Worm (Caenorhabditis elegans) whole organism, L2 larva: ENCODE measurements around the gene clh-3.

Experiments
- C34F6.9 ChIP-seq: fragments of 150-350 bp; optimal IDR thresholded peaks from 2 replicates; lab custom pipeline; 2014; ENCODE audit warnings: missing biosample characterization, missing genetic modification characterization
- F13H6.1 ChIP-seq: sonication (generic microtip); optimal IDR thresholded peaks from 2 replicates; lab custom pipeline; 2016; ENCODE audit warnings: missing genetic modification characterization, missing compliant biosample characterization
- Y55F3AM.14 ChIP-seq: fragments of 200-800 bp; sonication (Bioruptor generic); optimal IDR thresholded peaks from 2 replicates; lab custom pipeline; 2018; ENCODE audit warnings: mild to moderate bottlenecking, missing genetic modification characterization, missing compliant biosample characterization
- alr-1 ChIP-seq: fragments of 150-350 bp; optimal IDR thresholded peaks from 2 replicates; lab custom pipeline; 2014; ENCODE audit warnings: missing biosample characterization, missing genetic modification characterization
- aly-2 ChIP-seq: fragments of 150-350 bp; optimal IDR thresholded peaks from 2 replicates; lab custom pipeline; 2014; ENCODE audit warnings: missing biosample characterization, missing genetic modification characterization
- ama-1 ChIP-seq: fragments of 150-350 bp; optimal IDR thresholded peaks from 2 replicates; lab custom pipeline; 2018; ENCODE audit warnings: inconsistent platforms
- ceh-16 ChIP-seq: fragments of 150-350 bp; optimal IDR thresholded peaks from 2 replicates; lab custom pipeline; 2014; ENCODE audit warnings: missing biosample characterization, missing genetic modification characterization
- dmd-4 ChIP-seq: sonication (generic microtip); optimal IDR thresholded peaks from 2 replicates; lab custom pipeline; 2017; ENCODE audit warnings: missing biosample characterization, missing genetic modification characterization
- egl-27 ChIP-seq: sonication (generic microtip); optimal IDR thresholded peaks from 3 replicates; lab custom pipeline; 2017; ENCODE audit warnings: missing biosample characterization, missing genetic modification reagents, missing genetic modification characterization
- elt-3 ChIP-seq: sonication (generic microtip); optimal IDR thresholded peaks from 2 replicates; lab custom pipeline; 2017; ENCODE audit warnings: missing biosample characterization, missing genetic modification characterization
- fos-1 ChIP-seq: fragments of 150-350 bp; optimal IDR thresholded peaks from 2 replicates; lab custom pipeline; 2014; ENCODE audit warnings: missing biosample characterization, missing genetic modification characterization
- lin-11 ChIP-seq: fragments of 150-350 bp; sonication (generic microtip); optimal IDR thresholded peaks from 2 replicates; lab custom pipeline; 2014; ENCODE audit warnings: missing biosample characterization, missing genetic modification characterization, inconsistent platforms, mixed read lengths
- lin-13 ChIP-seq: fragments of 150-350 bp; optimal IDR thresholded peaks from 2 replicates; lab custom pipeline; 2014; ENCODE audit warnings: missing biosample characterization, missing genetic modification reagents, missing genetic modification characterization
- lin-39 ChIP-seq: fragments of 150-350 bp; optimal IDR thresholded peaks from 2 replicates; lab custom pipeline; 2014; ENCODE audit warnings: missing biosample characterization, missing genetic modification reagents, missing genetic modification characterization
- mab-5 ChIP-seq: fragments of 150-350 bp; optimal IDR thresholded peaks from 2 replicates; lab custom pipeline; 2014; ENCODE audit warnings: missing biosample characterization, missing genetic modification characterization
- mbf-1 ChIP-seq: sonication (generic microtip); optimal IDR thresholded peaks from 2 replicates; lab custom pipeline; 2017; ENCODE audit warnings: missing biosample characterization, missing genetic modification characterization
- nhr-10 ChIP-seq: sonication (generic microtip); optimal IDR thresholded peaks from 2 replicates; lab custom pipeline; 2017; ENCODE audit warnings: missing biosample characterization, missing genetic modification characterization
- nhr-11 ChIP-seq: fragments of 150-350 bp; optimal IDR thresholded peaks from 2 replicates; lab custom pipeline; 2014; ENCODE audit warnings: missing biosample characterization, missing genetic modification characterization
- nhr-129 ChIP-seq: fragments of 150-350 bp; optimal IDR thresholded peaks from 2 replicates; lab custom pipeline; 2014; ENCODE audit warnings: missing biosample characterization, missing genetic modification characterization
- nhr-23 ChIP-seq: fragments of 150-350 bp; optimal IDR thresholded peaks from 2 replicates; lab custom pipeline; 2014; ENCODE audit warnings: missing biosample characterization, missing genetic modification reagents, missing genetic modification characterization
- nhr-6 ChIP-seq: fragments of 150-350 bp; optimal IDR thresholded peaks from 2 replicates; lab custom pipeline; 2014; ENCODE audit warnings: missing biosample characterization, missing genetic modification characterization
- nhr-77 ChIP-seq: fragments of 150-350 bp; optimal IDR thresholded peaks from 2 replicates; lab custom pipeline; 2014; ENCODE audit warnings: missing biosample characterization, missing genetic modification characterization
- peb-1 ChIP-seq: fragments of 150-350 bp; optimal IDR thresholded peaks from 2 replicates; lab custom pipeline; 2014; ENCODE audit warnings: missing biosample characterization, missing genetic modification characterization
- sem-4 ChIP-seq: fragments of 150-350 bp; optimal IDR thresholded peaks from 2 replicates; lab custom pipeline; 2014; ENCODE audit warnings: missing biosample characterization, missing genetic modification reagents, missing genetic modification characterization
- skn-1 ChIP-seq: sonication (generic microtip); optimal IDR thresholded peaks from 2 replicates; lab custom pipeline; 2017; ENCODE audit warnings: missing biosample characterization, missing genetic modification characterization
- sma-3 ChIP-seq: sonication (generic microtip); optimal IDR thresholded peaks from 2 replicates; lab custom pipeline; 2016; ENCODE audit warnings: missing genetic modification reagents, missing genetic modification characterization, missing compliant biosample characterization
- snpc-4 ChIP-seq: fragments of 150-350 bp; optimal IDR thresholded peaks from 2 replicates; lab custom pipeline; 2014; ENCODE audit warnings: missing biosample characterization, missing genetic modification characterization
- unc-62 ChIP-seq: fragments of 150-350 bp; optimal IDR thresholded peaks from 2 replicates; lab custom pipeline; 2014; ENCODE audit warnings: missing biosample characterization, missing genetic modification reagents, missing genetic modification characterization
- ztf-1 ChIP-seq: fragments of 200-800 bp; sonication (Bioruptor generic); conservative IDR thresholded peaks from 2 replicates; pipeline ENCODE4 v1.3.6; 2022; ENCODE audit warnings: missing genetic modification characterization, missing compliant biosample characterization
- ztf-11 ChIP-seq: sonication (generic microtip); optimal IDR thresholded peaks from 2 replicates; lab custom pipeline; 2017; ENCODE audit warnings: missing biosample characterization, missing genetic modification characterization

Gene clh-3

DNA sequence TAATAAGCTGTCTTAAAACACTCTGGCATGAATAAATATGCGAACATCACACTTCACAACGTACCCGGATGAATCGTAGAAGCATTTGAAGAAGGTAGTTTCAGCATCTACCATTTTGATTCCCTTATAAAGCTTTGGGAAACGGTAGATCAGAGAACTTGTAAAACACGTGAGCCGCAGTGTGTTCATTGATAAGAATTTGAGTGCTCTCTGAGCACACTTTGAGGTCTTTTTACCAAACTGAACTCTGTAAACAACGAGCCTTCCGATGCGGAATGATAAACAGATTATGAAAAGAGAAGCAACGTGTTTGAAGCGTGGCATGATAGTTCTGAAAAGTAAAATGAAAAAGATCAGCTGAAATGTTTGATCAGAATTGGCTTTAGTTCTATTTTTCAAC lies 12.5 kb upstream of the clh-3 start, which contains the start of gene aqp-1 (continued):
- TF ChIP-seq nhr-129 (tag; lab: Kevin White, UChicago) (no peak), lin-39 (tag; lab: Kevin White, UChicago) (no peak), peb-1 (no peak), nhr-77 (tag; lab: Kevin White, UChicago) (no peak), C34F6.9 (tag; lab: Kevin White, UChicago) (no peak), fos-1 (peak; percentile 40), elt-3 (no peak), nhr-23 (tag; lab: Kevin White, UChicago) (no peak), alr-1 (tag; lab: Kevin White, UChicago) (no peak), mab-5 (no peak), snpc-4 (tag; lab: Kevin White, UChicago) (no peak)

ce11 chrII:7236937-7237336 lies 11.2 kb upstream of the clh-3 start:
- peak; percentile 32 for TF ChIP-seq fos-1
- TF ChIP-seq ceh-16 (tag; lab: Kevin White, UChicago) = no peak

DNA sequence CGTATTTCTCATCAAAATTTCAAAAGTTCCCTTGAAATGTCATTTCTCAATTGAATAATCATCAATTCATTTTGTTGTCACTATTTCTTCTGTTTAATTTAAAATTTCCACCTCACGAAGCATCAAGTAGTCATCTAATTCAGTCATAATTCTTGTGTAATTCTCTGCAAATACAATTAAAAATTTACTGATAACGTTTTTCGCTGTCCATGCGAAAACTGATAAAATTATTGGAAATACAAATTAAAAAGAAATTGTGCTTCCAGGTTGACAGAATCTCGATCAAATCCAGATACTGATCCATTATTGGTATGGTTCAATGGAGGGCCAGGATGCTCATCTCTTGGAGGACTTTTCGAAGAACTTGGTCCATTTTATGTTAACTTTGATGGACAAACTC lies 7.6 kb upstream of the clh-3 start:
- TF ChIP-seq fos-1 = peak; percentile 73
- TF ChIP-seq nhr-11 (tag; lab: Kevin White, UChicago) = no peak

DNA sequence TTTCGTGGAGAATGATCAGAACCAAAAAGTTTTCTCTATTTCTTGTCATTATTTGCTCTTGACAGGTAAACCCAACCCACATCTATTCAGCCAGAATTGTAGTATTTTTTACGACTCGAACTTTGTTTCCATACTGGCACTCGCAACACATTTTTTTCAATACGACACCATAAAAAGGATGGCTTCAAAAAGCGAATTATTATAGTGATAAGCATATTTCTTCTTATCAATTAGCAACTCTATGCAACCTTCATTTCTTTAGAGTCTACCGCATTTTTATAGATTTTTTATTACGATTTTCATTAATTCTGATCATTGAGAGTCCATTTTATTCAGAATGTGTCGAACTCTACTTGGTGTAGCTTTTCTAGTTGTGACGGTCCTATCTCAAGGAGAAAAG lies 6.8 kb upstream of the clh-3 start, which contains the start of gene ctsa-3.1:
Gene ctsa-3.1, plus strand, starts transcription at position 337 of the 400 bp plus-strand sequence.
- TF ChIP-seq egl-27 (tag; lab: Kevin White, UChicago) (no peak), fos-1 (peak; percentile 77), lin-13 (no peak), dmd-4 (no peak)

ce11 chrII:7231951-7232350 lies 6.2 kb upstream of the clh-3 start:
- TF ChIP-seq snpc-4 (tag; lab: Kevin White, UChicago) (peak; percentile 86), nhr-23 (tag; lab: Kevin White, UChicago) (no peak)
- TF ChIP-seq, all 48 proteins: peak for 1

ce11 chrII:7230684-7231083 lies 5.0 kb upstream of the clh-3 start:
- TF ChIP-seq nhr-6 (tag; lab: Kevin White, UChicago) (no peak), ztf-1 (GFP tag; lab: Robert Waterston, UW) (no peak), Y55F3AM.14 (no peak), F13H6.1 (no peak), fos-1 (no peak), skn-1 (no peak), ztf-11 (tag; lab: Kevin White, UChicago) (no peak), unc-62 (no peak), nhr-10 (tag; lab: Kevin White, UChicago) (no peak), sem-4 (tag; lab: Kevin White, UChicago) (no peak)

DNA sequence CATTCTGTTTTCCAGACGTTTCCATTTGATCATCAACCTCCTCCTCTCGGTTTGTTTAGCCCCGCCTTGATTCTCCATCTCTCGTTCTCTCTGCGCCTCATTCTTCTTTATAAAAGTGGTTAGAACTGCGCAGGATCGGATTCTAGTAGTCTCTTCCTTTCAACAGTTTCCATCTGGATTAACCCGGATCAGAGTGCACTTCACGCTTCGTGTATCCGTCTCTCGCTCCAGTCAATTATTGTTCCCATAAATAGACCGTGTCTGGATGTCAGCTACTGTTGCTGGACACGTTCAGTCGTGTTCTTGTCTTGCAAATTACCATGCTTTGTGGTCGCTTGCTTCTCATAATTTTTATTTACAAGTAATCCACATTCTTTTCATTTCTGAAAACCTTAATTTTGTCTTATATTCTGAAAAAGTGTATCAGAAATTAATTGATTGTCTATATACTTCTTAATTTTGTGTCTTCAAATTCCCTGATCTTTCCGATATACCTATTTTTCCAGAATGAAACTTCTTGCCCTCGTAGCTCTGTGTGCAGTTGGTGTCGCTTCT lies 3.0 kb upstream of the clh-3 start, which contains the start of gene F32A5.4:
Gene F32A5.4, plus strand, starts transcription at position 505 of the 555 bp plus-strand sequence.
- TF ChIP-seq nhr-129 (tag; lab: Kevin White, UChicago) (peak; percentile 24), nhr-10 (tag; lab: Kevin White, UChicago) (no peak), ztf-11 (tag; lab: Kevin White, UChicago) (no peak), ama-1 (lab: Kevin White, UChicago) (peak; percentile 61), aly-2 (no peak), sem-4 (tag; lab: Kevin White, UChicago) (no peak), nhr-11 (tag; lab: Kevin White, UChicago) (no peak), mbf-1 (no peak), F13H6.1 (peak; percentile 1), sma-3 (GFP tag; lab: Kevin White, UChicago) (no peak)

- TF ChIP-seq lin-11 = no peak
These were observed 1.6 kb downstream of the clh-3 start for ce11 chrII:7224074-7224473.
